Worm (Caenorhabditis elegans) whole organism, dauer: ENCODE measurements around the gene F41B5.1.

Source experiments
- unc-62 ChIP-seq: sonication (generic microtip); optimal IDR thresholded peaks from 2 replicates; lab custom pipeline; 2017; ENCODE audit warnings: missing biosample characterization, missing genetic modification reagents, missing genetic modification characterization

The F41B5.1 gene

DNA sequence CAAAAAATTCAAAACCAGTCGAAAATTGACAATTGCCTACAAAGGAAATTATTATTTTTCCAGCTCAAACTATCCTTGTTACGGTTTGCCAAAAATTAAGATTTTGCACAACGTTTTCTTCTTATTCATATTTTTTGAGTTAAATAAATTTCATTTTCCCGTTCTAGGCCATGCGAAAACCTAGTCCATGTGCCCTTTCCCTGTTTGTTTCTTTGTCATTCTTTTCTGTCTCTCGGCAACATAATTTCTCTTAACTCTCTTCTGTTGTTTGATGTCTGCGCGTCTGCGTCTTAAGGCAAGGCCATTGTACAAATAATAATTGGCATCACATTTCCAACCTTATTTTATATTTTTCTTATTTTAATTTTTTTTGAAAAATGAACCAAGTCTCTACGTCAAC, 26.2 kb downstream of the F41B5.1 start, which contains the start of gene nhr-228:
TSS of gene nhr-228 (plus strand) at position 261 of the 400 bp plus-strand sequence.
- TF ChIP-seq unc-62 (GFP tag; lab: Kevin White, UChicago): no peak

DNA sequence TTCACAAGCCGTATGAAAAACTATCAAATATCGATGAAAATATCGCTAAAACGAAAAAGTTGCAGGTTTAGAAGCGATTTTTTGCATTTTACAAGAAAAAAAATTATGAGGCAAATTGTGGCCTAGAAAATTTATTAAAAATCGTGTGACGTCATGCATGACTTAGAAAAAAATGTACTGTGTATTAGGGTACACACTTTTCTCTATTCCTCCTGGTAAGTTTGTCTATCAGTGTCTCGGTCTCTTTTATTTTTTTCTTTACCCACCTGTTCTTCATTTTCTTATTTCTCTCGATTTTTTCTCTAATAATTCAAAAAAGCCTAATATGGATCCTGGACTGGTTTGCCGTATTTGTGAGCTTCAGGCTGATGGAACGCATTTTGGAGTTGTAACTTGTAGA, 29.8 kb downstream of the F41B5.1 start, which contains the start of gene nhr-227:
TSS of gene nhr-227 (plus strand) at position 326 of the 400 bp plus-strand sequence.
- no peak for TF ChIP-seq unc-62 (GFP tag; lab: Kevin White, UChicago)

DNA sequence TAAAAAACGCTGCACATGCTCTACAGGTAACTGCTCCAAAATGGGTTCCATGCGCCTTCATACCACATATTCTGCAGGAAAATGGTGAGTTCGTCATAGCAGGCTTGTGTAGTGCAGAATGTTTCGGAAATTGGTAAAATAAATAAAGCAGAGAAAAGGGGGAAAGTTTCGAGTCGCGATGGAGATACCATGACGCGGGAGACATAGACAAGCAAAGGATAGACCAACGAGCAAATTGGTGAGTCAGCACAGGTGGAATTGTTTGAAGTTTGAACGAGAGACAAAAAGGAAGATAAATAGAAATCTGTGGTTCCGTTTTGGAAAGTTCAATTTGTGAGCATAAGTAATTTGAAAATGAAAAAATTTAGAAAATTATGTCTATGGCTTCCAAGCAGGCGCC, 35.0 kb downstream of the F41B5.1 start, which contains the start of gene nhr-225:
TSS of gene nhr-225 (minus strand) at position 146 of the 400 bp plus-strand sequence.
- TF ChIP-seq unc-62 (GFP tag; lab: Kevin White, UChicago): no peak

DNA sequence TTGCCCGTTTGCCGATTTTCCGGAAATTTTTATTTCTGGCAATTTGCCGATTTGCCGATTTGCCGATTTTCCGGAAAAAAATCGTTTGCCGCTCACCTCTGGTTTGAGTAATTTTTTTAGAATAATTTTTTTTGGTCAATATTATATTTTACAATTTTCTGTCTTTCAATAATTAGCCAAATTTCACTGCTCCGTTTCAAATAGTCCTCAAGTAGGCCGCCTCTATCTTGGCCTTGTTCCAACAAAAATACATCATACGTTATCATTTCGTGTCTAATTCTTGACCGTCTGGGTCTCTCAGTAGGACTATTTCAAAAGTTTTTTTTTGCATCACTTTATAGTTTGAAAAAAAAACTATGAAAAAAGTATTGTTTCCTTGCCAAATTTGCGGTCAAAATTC, 36.9 kb downstream of the F41B5.1 start, which contains the start of gene nhr-115:
TSS of gene nhr-115 (plus strand) at position 301 of the 400 bp plus-strand sequence.
- TF ChIP-seq unc-62 (GFP tag; lab: Kevin White, UChicago): no peak

DNA sequence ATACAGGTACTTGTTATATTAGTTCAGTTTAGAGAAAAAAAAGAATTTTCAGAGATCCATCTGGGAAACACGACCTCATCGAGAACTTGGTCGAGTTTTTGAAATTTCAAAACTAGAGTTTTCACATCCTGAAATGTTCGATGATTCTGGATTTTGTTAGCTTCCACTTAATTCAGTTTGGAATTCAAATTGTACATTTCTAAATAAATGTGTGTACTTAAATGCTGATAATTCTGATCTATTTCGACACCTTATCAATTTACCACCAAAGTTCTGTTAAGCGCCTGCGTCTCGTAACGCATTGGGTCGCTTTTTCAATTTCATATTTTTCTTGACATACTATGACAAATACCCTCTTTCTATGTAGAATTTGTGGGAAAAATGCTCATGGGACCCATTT, 39.2 kb downstream of the F41B5.1 start, which contains the start of gene nhr-226:
TSS of gene nhr-226 (plus strand) at position 301 of the 400 bp plus-strand sequence.
- TF ChIP-seq unc-62 (GFP tag; lab: Kevin White, UChicago): no peak

DNA sequence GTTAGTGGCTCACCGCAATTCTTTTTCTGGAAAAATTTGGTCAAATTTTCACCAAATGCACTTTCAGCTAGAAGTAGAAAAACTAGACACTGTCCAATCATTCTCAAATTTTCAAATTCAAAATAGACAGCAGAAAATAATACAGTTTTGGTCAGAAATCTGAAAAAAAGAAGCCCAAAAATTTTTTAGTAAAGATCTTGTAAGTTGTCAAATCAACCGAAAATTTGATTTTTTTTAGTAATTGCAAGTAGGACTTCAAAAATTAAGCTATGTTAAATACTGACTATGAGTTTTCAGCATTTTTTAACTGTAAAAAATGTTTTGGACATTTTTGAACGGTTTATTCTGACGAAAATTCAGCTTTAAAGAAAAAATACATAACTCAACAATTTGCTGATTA, 45.6 kb downstream of the F41B5.1 start, which contains the start of gene Y19D10B.8:
TSS of gene Y19D10B.8 (minus strand) at position 101 of the 400 bp plus-strand sequence.
- no peak for TF ChIP-seq unc-62 (GFP tag; lab: Kevin White, UChicago)

DNA sequence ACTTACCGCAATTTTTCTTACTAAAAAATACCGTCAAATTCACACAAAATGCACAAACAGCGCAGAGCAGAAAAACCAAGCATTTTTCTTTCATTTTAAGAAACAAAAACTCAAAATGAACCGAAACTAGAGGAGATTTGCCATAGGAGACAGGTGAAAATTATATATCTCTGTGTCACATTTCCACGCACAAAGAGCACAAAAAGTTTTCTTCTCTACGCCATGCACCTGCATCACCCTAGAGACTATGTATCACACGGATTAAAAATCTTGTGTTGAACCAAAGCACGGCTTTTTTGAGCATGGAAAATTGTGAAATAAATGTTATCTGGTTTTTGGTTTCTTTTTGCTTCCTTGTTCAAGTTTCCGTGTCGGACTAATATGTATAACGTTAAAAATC, 48.4 kb downstream of the F41B5.1 start, which contains the start of gene irld-15:
TSS of gene irld-15 (minus strand) at position 101 of the 400 bp plus-strand sequence.
- TF ChIP-seq unc-62 (GFP tag; lab: Kevin White, UChicago): no peak
